Fruit fly (Drosophila melanogaster) whole organism, pupa: ENCODE results near the gene CG46439.
A peak's percentile ranks its signal among the peaks of the same experiment; 100 is the strongest.

Experiments used
- CG10348 ChIP-seq: fragments of 200-800 bp; sonication (Bioruptor generic); IDR thresholded peaks from 2 replicates; pipeline ENCODE4 v1.3.6; 2022; ENCODE audit warnings: missing biosample characterization, missing genetic modification characterization
- CG12605 ChIP-seq: fragments of 200-800 bp; sonication (Bioruptor generic); IDR thresholded peaks from 2 replicates; pipeline ENCODE4 v1.3.6; 2022; ENCODE audit warnings: missing biosample characterization, missing genetic modification characterization
- CG13204 ChIP-seq: fragments of 200-800 bp; sonication (Bioruptor generic); optimal IDR thresholded peaks from 2 replicates; lab custom pipeline; 2018; ENCODE audit warnings: missing biosample characterization, mild to moderate bottlenecking, missing genetic modification characterization, moderate library complexity
- CG14655 ChIP-seq: fragments of 200-800 bp; sonication (Bioruptor generic); optimal IDR thresholded peaks from 3 replicates; lab custom pipeline; 2017; ENCODE audit warnings: mild to moderate bottlenecking, missing biosample characterization, missing genetic modification reagents, missing genetic modification characterization
- CG15710 ChIP-seq: fragments of 200-800 bp; sonication (Bioruptor generic); optimal IDR thresholded peaks from 2 replicates; lab custom pipeline; 2018; ENCODE audit warnings: missing biosample characterization, mild to moderate bottlenecking, missing genetic modification characterization, moderate library complexity
- CG32121 ChIP-seq: fragments of 200-800 bp; sonication (Bioruptor generic); IDR thresholded peaks from 2 replicates; pipeline ENCODE4 v1.3.6; 2022; ENCODE audit warnings: missing biosample characterization, missing genetic modification characterization
- CG34367 ChIP-seq: fragments of 200-800 bp; sonication (Bioruptor generic); optimal IDR thresholded peaks from 2 replicates; lab custom pipeline; 2018; ENCODE audit warnings: missing biosample characterization, mild to moderate bottlenecking, missing genetic modification characterization
- CG8159 ChIP-seq: fragments of 200-800 bp; sonication (Bioruptor generic); optimal IDR thresholded peaks from 3 replicates; lab custom pipeline; 2018; ENCODE audit warnings: missing biosample characterization, mild to moderate bottlenecking, missing genetic modification characterization, moderate library complexity
- D1 ChIP-seq: fragments of 200-800 bp; sonication (Bioruptor generic); optimal IDR thresholded peaks from 2 replicates; lab custom pipeline; 2018; ENCODE audit warnings: missing biosample characterization, mild to moderate bottlenecking, missing genetic modification characterization, moderate library complexity
- EcR ChIP-seq: fragments of 200-800 bp; sonication (Bioruptor generic); optimal IDR thresholded peaks from 3 replicates; lab custom pipeline; 2019; ENCODE audit warnings: missing biosample characterization, missing genetic modification characterization, mild to moderate bottlenecking, moderate library complexity, missing genetic modification reagents
- Pif1A ChIP-seq: fragments of 200-800 bp; sonication (Bioruptor generic); optimal IDR thresholded peaks from 3 replicates; lab custom pipeline; 2016; ENCODE audit warnings: missing biosample characterization, missing genetic modification characterization
- Snoo ChIP-seq: fragments of 200-800 bp; sonication (Bioruptor generic); optimal IDR thresholded peaks from 3 replicates; lab custom pipeline; 2017; ENCODE audit warnings: missing biosample characterization, mild to moderate bottlenecking, missing genetic modification characterization, inconsistent platforms
- rn ChIP-seq: fragments of 200-800 bp; sonication (Bioruptor generic); IDR thresholded peaks from 2 replicates; pipeline ENCODE4 v1.3.6; 2022; ENCODE audit warnings: missing biosample characterization, missing genetic modification characterization

DNA sequence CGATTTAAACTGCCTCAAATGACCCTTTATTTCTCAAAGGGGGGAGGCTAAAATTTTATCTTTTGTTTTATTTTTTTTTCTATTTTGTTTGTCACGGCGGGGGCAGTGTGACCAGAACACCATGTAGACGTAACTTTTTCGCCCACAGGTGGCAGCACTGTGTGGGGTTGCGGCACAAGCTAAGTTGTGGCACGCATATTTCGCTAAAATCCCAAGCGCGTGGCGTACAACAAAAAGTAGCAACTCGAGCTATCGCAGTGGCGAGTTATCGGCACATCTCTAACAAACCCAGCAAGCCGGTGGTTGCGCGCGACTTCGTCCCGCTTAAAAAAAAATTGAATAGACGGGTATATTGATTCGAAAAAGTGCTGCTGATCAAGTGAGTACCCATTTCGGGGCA, 27.0 kb upstream of the CG46439 start, which contains the start of the genes Ufd1 and NaPi-III:
- no peak for TF ChIP-seq D1 (tag; lab: Kevin White, UChicago)
- no peak for TF ChIP-seq EcR (GFP tag; lab: Kevin White, UChicago)
- no peak for TF ChIP-seq CG10348 (GFP tag; lab: Robert Waterston, UW)
- no peak for TF ChIP-seq CG8159 (tag; lab: Kevin White, UChicago)
- TF ChIP-seq rn (GFP tag; lab: Robert Waterston, UW), result 0 out of 2 replicates have a peak, but pooled peaks have one; percentile 23
- TF ChIP-seq CG12605 (GFP tag; lab: Robert Waterston, UW), result no peak
- peak; percentile 1 for TF ChIP-seq Pif1A (GFP tag; lab: Kevin White, UChicago)
- no peak for TF ChIP-seq CG34367 (tag; lab: Kevin White, UChicago)
- peak; percentile 69 for TF ChIP-seq CG32121 (GFP tag; lab: Robert Waterston, UW)
- no peak for TF ChIP-seq CG13204
- peak; percentile 43 for TF ChIP-seq Snoo
- TF ChIP-seq CG14655, result no peak
- peak; percentile 31 for TF ChIP-seq CG15710 (tag; lab: Kevin White, UChicago)
